Worm (Caenorhabditis elegans) whole organism, L2 larva: Measurements from ENCODE around the gene unc-18.

Experiments
- ama-1 ChIP-seq: fragments of 150-350 bp; optimal IDR thresholded peaks from 2 replicates; lab custom pipeline; 2018; ENCODE audit warnings: inconsistent platforms
- skn-1 ChIP-seq: sonication (generic microtip); optimal IDR thresholded peaks from 2 replicates; lab custom pipeline; 2017; ENCODE audit warnings: missing biosample characterization, missing genetic modification characterization
- sma-9 ChIP-seq, 2 experiments: fragments of 150-350 bp in 1 of 2; sonication (generic microtip) in 1 of 2; optimal IDR thresholded peaks; 2 replicates each; lab custom pipeline; 2014 to 2016; ENCODE audit warnings: missing genetic modification characterization in 2 of 2, mild to moderate bottlenecking in 1 of 2, missing biosample characterization in 1 of 2, missing compliant biosample characterization in 1 of 2, missing genetic modification reagents in 1 of 2, moderate library complexity in 1 of 2
- zag-1 ChIP-seq: fragments of 150-350 bp; optimal IDR thresholded peaks from 2 replicates; lab custom pipeline; 2014; ENCODE audit warnings: missing biosample characterization, missing genetic modification characterization
- ztf-4 ChIP-seq: fragments of 150-350 bp; optimal IDR thresholded peaks from 2 replicates; lab custom pipeline; 2014; ENCODE audit warnings: missing biosample characterization, missing genetic modification characterization

DNA sequence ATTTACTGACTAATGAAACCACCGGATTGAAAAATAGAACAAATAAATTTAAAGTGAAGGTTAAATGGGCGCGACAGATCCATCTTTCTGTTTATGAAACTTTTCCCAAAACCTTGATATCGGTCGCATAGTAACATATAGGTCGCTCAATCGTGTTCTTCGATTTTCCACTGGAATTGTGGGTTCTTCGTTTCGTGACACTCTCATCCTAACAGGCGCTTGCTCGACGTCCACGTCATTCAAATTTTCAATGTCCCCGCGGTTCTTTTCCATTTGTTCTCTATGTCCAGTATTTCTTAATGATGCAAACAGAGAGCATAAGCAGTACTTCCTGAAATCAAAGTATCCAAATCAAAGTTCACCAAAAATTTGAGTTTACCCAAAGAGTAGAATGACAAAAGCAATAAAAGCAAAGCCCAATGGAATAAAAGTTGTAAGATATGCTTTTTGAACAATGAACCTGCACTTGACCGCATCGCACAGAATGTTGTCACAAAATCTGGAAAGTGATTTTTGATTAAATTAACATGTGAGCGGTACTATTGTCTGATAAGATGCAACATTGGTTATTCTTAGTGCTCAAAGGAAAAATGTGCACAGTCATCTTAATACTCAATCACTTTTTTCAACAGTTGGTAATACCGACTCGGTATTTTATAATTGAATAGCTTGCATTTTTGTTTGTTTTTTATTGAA, 15.2 kb upstream of the unc-18 start, which contains the start of gene F27D9.13:
- TF ChIP-seq sma-9 (GFP tag; optimal IDR thresholded peaks at IDR 0.05; lab: Kevin White, UChicago) (no peak), sma-9 (tag; optimal IDR thresholded peaks at IDR 0.05; lab: Kevin White, UChicago) (no peak), ztf-4 (tag; lab: Kevin White, UChicago) (no peak), ama-1 (no peak), skn-1 (tag; lab: Kevin White, UChicago) (no peak), zag-1 (no peak)
